Worm (Caenorhabditis elegans) whole organism, L1 larva: ENCODE results near the gene hrpa-2.

Source experiments
- lin-14 ChIP-seq: fragments of 200-800 bp; sonication (Bioruptor generic); optimal IDR thresholded peaks from 2 replicates; lab custom pipeline; 2018; ENCODE audit warnings: mild to moderate bottlenecking, missing genetic modification characterization, moderate library complexity, missing compliant biosample characterization
- tlp-1 ChIP-seq: fragments of 150-350 bp; optimal IDR thresholded peaks from 2 replicates; lab custom pipeline; 2014; ENCODE audit warnings: missing biosample characterization, missing genetic modification characterization
- ztf-11 ChIP-seq, 2 experiments: sonication (generic microtip); optimal IDR thresholded peaks; 2 replicates each; lab custom pipeline; 2016 to 2017; ENCODE audit warnings: missing genetic modification characterization in 2 of 2, missing biosample characterization in 1 of 2, missing compliant biosample characterization in 1 of 2

- TF ChIP-seq tlp-1 (tag; lab: Kevin White, UChicago), result no peak
- no peak for TF ChIP-seq ztf-11 (tag; optimal IDR thresholded peaks at IDR 0.05; lab: Kevin White, UChicago)
- no peak for TF ChIP-seq lin-14
Measured at ce11 chrX:5214790-5215189, 1.4 kb upstream of the hrpa-2 start.
